Worm (Caenorhabditis elegans) whole organism, L1 larva: ENCODE data around the gene ZK355.2.

ENCODE experiments used
- C34B4.2 ChIP-seq: sonication (generic microtip); optimal IDR thresholded peaks from 2 replicates; lab custom pipeline; 2017; ENCODE audit warnings: mild to moderate bottlenecking, missing genetic modification characterization, missing compliant biosample characterization
- aha-1 ChIP-seq: fragments of 150-350 bp; optimal IDR thresholded peaks from 2 replicates; lab custom pipeline; 2014; ENCODE audit warnings: missing biosample characterization, missing genetic modification characterization
- alr-1 ChIP-seq: fragments of 200-800 bp; sonication (Bioruptor generic); optimal IDR thresholded peaks from 2 replicates; lab custom pipeline; 2018; ENCODE audit warnings: borderline replicate concordance, mild to moderate bottlenecking, missing genetic modification characterization, missing compliant biosample characterization
- aly-2 ChIP-seq: fragments of 150-350 bp; optimal IDR thresholded peaks from 2 replicates; lab custom pipeline; 2014; ENCODE audit warnings: missing biosample characterization, missing genetic modification characterization
- ama-1 ChIP-seq: fragments of 150-350 bp; optimal IDR thresholded peaks from 2 replicates; lab custom pipeline; 2014
- ceh-63 ChIP-seq: fragments of 200-800 bp; sonication (Bioruptor generic); optimal IDR thresholded peaks from 2 replicates; lab custom pipeline; 2018; ENCODE audit warnings: mild to moderate bottlenecking, missing genetic modification characterization, missing compliant biosample characterization
- ceh-8 ChIP-seq: fragments of 200-800 bp; sonication (Bioruptor generic); optimal IDR thresholded peaks from 2 replicates; lab custom pipeline; 2018; ENCODE audit warnings: mild to moderate bottlenecking, missing genetic modification characterization, moderate library complexity, missing compliant biosample characterization
- ceh-88 ChIP-seq: fragments of 200-800 bp; sonication (Bioruptor generic); IDR thresholded peaks from 2 replicates; pipeline ENCODE4 v1.3.6; 2022; ENCODE audit warnings: missing genetic modification characterization, missing compliant biosample characterization
- ces-1 ChIP-seq: fragments of 150-350 bp; optimal IDR thresholded peaks from 2 replicates; lab custom pipeline; 2014; ENCODE audit warnings: missing biosample characterization, missing genetic modification reagents, missing genetic modification characterization
- dpl-1 ChIP-seq, 3 experiments: fragments of 150-350 bp in 2 of 3; sonication (generic microtip) in 1 of 3; optimal IDR thresholded peaks; 2 replicates each; lab custom pipeline; 2014 to 2017; ENCODE audit warnings: missing biosample characterization in 3 of 3, missing genetic modification characterization in 3 of 3, missing genetic modification reagents in 3 of 3
- egl-13 ChIP-seq: sonication (generic microtip); optimal IDR thresholded peaks from 2 replicates; lab custom pipeline; 2016; ENCODE audit warnings: missing genotype, missing genetic modification reagents, missing genetic modification characterization, missing compliant biosample characterization
- elt-3 ChIP-seq, 6 experiments: fragments of 150-350 bp in 1 of 6; sonication (generic microtip); optimal IDR thresholded peaks; 2 replicates each; lab custom pipeline; 2017 to 2018; ENCODE audit warnings: missing biosample characterization in 6 of 6, missing genetic modification characterization in 6 of 6, inconsistent platforms in 1 of 6
- ets-5 ChIP-seq: fragments of 200-800 bp; sonication (Bioruptor generic); IDR thresholded peaks from 2 replicates; pipeline ENCODE4 v1.3.6; 2022; ENCODE audit warnings: missing genetic modification characterization, missing compliant biosample characterization
- fkh-4 ChIP-seq: sonication (generic microtip); optimal IDR thresholded peaks from 2 replicates; lab custom pipeline; 2016; ENCODE audit warnings: missing compliant biosample characterization, missing genetic modification characterization, borderline replicate concordance
- grh-1 ChIP-seq: fragments of 200-800 bp; sonication (Bioruptor generic); IDR thresholded peaks from 2 replicates; pipeline ENCODE4 v1.3.6; 2022; ENCODE audit warnings: missing genetic modification reagents, missing genetic modification characterization, missing compliant biosample characterization
- hlh-17 ChIP-seq: fragments of 200-800 bp; sonication (Bioruptor generic); optimal IDR thresholded peaks from 2 replicates; lab custom pipeline; 2018; ENCODE audit warnings: missing genetic modification characterization, mild to moderate bottlenecking, missing compliant biosample characterization, moderate library complexity, borderline replicate concordance
- hlh-4 ChIP-seq: sonication (generic microtip); optimal IDR thresholded peaks from 2 replicates; lab custom pipeline; 2016; ENCODE audit warnings: mild to moderate bottlenecking, missing genetic modification characterization, missing compliant biosample characterization
- irx-1 ChIP-seq: sonication (generic microtip); optimal IDR thresholded peaks from 2 replicates; lab custom pipeline; 2016; ENCODE audit warnings: missing genetic modification characterization, missing compliant biosample characterization
- lin-14 ChIP-seq: fragments of 200-800 bp; sonication (Bioruptor generic); optimal IDR thresholded peaks from 2 replicates; lab custom pipeline; 2018; ENCODE audit warnings: mild to moderate bottlenecking, missing genetic modification characterization, moderate library complexity, missing compliant biosample characterization
- lin-15B ChIP-seq: fragments of 150-350 bp; sonication (generic microtip); optimal IDR thresholded peaks from 3 replicates; lab custom pipeline; 2014; ENCODE audit warnings: missing biosample characterization, missing genetic modification characterization
- lin-35 ChIP-seq, 2 experiments: fragments of 150-350 bp; optimal IDR thresholded peaks; 2 replicates each; lab custom pipeline; 2014; ENCODE audit warnings: missing biosample characterization in 2 of 2, missing genetic modification characterization in 2 of 2, missing genetic modification reagents in 2 of 2
- lin-39 ChIP-seq: fragments of 150-350 bp; optimal IDR thresholded peaks from 2 replicates; lab custom pipeline; 2014; ENCODE audit warnings: missing biosample characterization, missing genetic modification reagents, missing genetic modification characterization
- lir-3 ChIP-seq: sonication (generic microtip); optimal IDR thresholded peaks from 2 replicates; lab custom pipeline; 2016; ENCODE audit warnings: mild to moderate bottlenecking, missing genetic modification characterization, moderate library complexity, missing compliant biosample characterization; ENCODE audit not compliant: poor library complexity
- lsy-2 ChIP-seq, 2 experiments: fragments of 150-350 bp; optimal IDR thresholded peaks; 2 replicates each; lab custom pipeline; 2014; ENCODE audit warnings: missing biosample characterization in 2 of 2, missing genetic modification characterization in 2 of 2
- mab-9 ChIP-seq: fragments of 200-800 bp; sonication (Bioruptor generic); IDR thresholded peaks from 2 replicates; pipeline ENCODE4 v1.3.6; 2022; ENCODE audit warnings: missing genetic modification reagents, missing genetic modification characterization, missing compliant biosample characterization
- nhr-11 ChIP-seq: fragments of 150-350 bp; optimal IDR thresholded peaks from 2 replicates; lab custom pipeline; 2014; ENCODE audit warnings: missing biosample characterization, missing genetic modification characterization
- nhr-12 ChIP-seq: sonication (generic microtip); optimal IDR thresholded peaks from 2 replicates; lab custom pipeline; 2017; ENCODE audit warnings: missing biosample characterization, missing genetic modification characterization
- nhr-20 ChIP-seq: sonication (generic microtip); optimal IDR thresholded peaks from 2 replicates; lab custom pipeline; 2016; ENCODE audit warnings: mild to moderate bottlenecking, missing genetic modification characterization, missing compliant biosample characterization
- nhr-237 ChIP-seq: fragments of 150-350 bp; optimal IDR thresholded peaks from 2 replicates; lab custom pipeline; 2014; ENCODE audit warnings: missing biosample characterization, missing genetic modification characterization
- nhr-77 ChIP-seq: fragments of 150-350 bp; optimal IDR thresholded peaks from 2 replicates; lab custom pipeline; 2014; ENCODE audit warnings: missing biosample characterization, missing genetic modification characterization
- nhr-85 ChIP-seq: sonication (generic microtip); peaks from one replicate; lab custom pipeline; 2016; ENCODE audit warnings: missing genetic modification characterization, inconsistent platforms, missing compliant biosample characterization
- pag-3 ChIP-seq: sonication (generic microtip); optimal IDR thresholded peaks from 2 replicates; lab custom pipeline; 2017; ENCODE audit warnings: missing genetic modification characterization, mild to moderate bottlenecking, missing compliant biosample characterization, antibody characterized with exemption, borderline replicate concordance; ENCODE audit not compliant: insufficient read depth
- pax-3 ChIP-seq: fragments of 200-800 bp; sonication (Bioruptor generic); optimal IDR thresholded peaks from 2 replicates; lab custom pipeline; 2018; ENCODE audit warnings: mild to moderate bottlenecking, missing genetic modification characterization, moderate library complexity, missing compliant biosample characterization
- rnt-1 ChIP-seq: sonication (generic microtip); optimal IDR thresholded peaks from 2 replicates; lab custom pipeline; 2016; ENCODE audit warnings: mild to moderate bottlenecking, missing genetic modification characterization, moderate library complexity, missing compliant biosample characterization
- skn-1 ChIP-seq: fragments of 150-350 bp; optimal IDR thresholded peaks from 2 replicates; lab custom pipeline; 2014; ENCODE audit warnings: missing biosample characterization, missing genetic modification characterization
- snu-23 ChIP-seq: sonication (generic microtip); optimal IDR thresholded peaks from 2 replicates; lab custom pipeline; 2016; ENCODE audit warnings: missing genetic modification characterization, missing compliant biosample characterization
- sox-4 ChIP-seq: sonication (generic microtip); optimal IDR thresholded peaks from 2 replicates; lab custom pipeline; 2016; ENCODE audit warnings: missing genetic modification characterization, missing compliant biosample characterization
- sptf-1 ChIP-seq: fragments of 150-350 bp; optimal IDR thresholded peaks from 2 replicates; lab custom pipeline; 2014; ENCODE audit warnings: missing biosample characterization, missing genetic modification characterization
- sup-37 ChIP-seq: fragments of 200-800 bp; sonication (Bioruptor generic); optimal IDR thresholded peaks from 2 replicates; lab custom pipeline; 2018; ENCODE audit warnings: mild to moderate bottlenecking, missing genetic modification characterization, missing compliant biosample characterization
- swsn-7 ChIP-seq: sonication (generic microtip); optimal IDR thresholded peaks from 2 replicates; lab custom pipeline; 2016; ENCODE audit warnings: missing genetic modification characterization, missing compliant biosample characterization
- tbx-2 ChIP-seq: sonication (generic microtip); optimal IDR thresholded peaks from 2 replicates; lab custom pipeline; 2016; ENCODE audit warnings: missing genetic modification characterization, missing compliant biosample characterization
- tlp-1 ChIP-seq: fragments of 150-350 bp; optimal IDR thresholded peaks from 2 replicates; lab custom pipeline; 2014; ENCODE audit warnings: missing biosample characterization, missing genetic modification characterization
- unc-130 ChIP-seq: fragments of 150-350 bp; optimal IDR thresholded peaks from 2 replicates; lab custom pipeline; 2017; ENCODE audit warnings: missing biosample characterization, missing genetic modification characterization, inconsistent platforms
- unc-30 ChIP-seq: sonication (generic microtip); optimal IDR thresholded peaks from 2 replicates; lab custom pipeline; 2017; ENCODE audit warnings: missing biosample characterization, missing genetic modification characterization
- unc-62 ChIP-seq: fragments of 150-350 bp; optimal IDR thresholded peaks from 2 replicates; lab custom pipeline; 2014; ENCODE audit warnings: missing biosample characterization, missing genetic modification reagents, missing genetic modification characterization
- unc-86 ChIP-seq: sonication (generic microtip); optimal IDR thresholded peaks from 2 replicates; lab custom pipeline; 2016; ENCODE audit warnings: missing genetic modification characterization, missing compliant biosample characterization
- unc-98 ChIP-seq: fragments of 200-800 bp; sonication (Bioruptor generic); IDR thresholded peaks from 2 replicates; pipeline ENCODE4 v1.3.6; 2022; ENCODE audit warnings: missing genetic modification characterization, missing compliant biosample characterization
- vab-15 ChIP-seq: sonication (generic microtip); optimal IDR thresholded peaks from 2 replicates; lab custom pipeline; 2017; ENCODE audit warnings: missing genotype, mild to moderate bottlenecking, missing genetic modification characterization, missing compliant biosample characterization
- xbp-1 ChIP-seq: sonication (generic microtip); optimal IDR thresholded peaks from 2 replicates; lab custom pipeline; 2016; ENCODE audit warnings: missing genetic modification characterization, missing compliant biosample characterization
- zip-4 ChIP-seq: fragments of 200-800 bp; sonication (Bioruptor generic); optimal IDR thresholded peaks from 2 replicates; lab custom pipeline; 2018; ENCODE audit warnings: mild to moderate bottlenecking, missing genetic modification characterization, moderate library complexity, missing compliant biosample characterization
- ztf-11 ChIP-seq, 2 experiments: sonication (generic microtip); optimal IDR thresholded peaks; 2 replicates each; lab custom pipeline; 2016 to 2017; ENCODE audit warnings: missing genetic modification characterization in 2 of 2, missing biosample characterization in 1 of 2, missing compliant biosample characterization in 1 of 2
- ztf-4 ChIP-seq: fragments of 150-350 bp; optimal IDR thresholded peaks from 2 replicates; lab custom pipeline; 2014; ENCODE audit warnings: missing biosample characterization, missing genetic modification characterization

The ZK355.2 gene

DNA sequence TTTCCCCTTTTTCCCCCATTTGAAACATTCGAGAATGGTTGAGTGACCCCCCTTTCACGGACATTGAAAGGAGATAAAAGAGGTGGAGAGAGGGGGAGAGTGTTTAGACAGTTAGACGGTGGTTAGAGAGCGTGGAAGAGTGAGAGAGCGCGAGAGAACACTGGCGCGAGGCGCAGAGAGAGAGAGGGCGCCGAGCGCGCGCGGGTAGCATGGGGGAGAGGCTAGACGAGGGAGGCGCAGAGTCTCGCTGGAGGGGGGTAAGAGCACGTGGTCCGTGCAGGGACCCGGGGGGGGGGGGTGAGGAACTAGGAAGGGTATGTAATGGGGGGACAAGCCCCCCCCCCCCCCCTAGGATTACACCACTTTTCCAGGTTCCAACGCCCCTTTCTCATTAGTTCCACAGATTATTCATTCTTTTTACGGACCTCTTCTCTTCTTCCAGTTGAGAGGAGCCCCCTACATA is 50.3 kb downstream of the ZK355.2 start:
- TF ChIP-seq hlh-17 (GFP tag; lab: Kevin White, UChicago) = peak; percentile 81
- peak; percentile 90 for TF ChIP-seq nhr-11 (tag; lab: Kevin White, UChicago)
- peak; percentile 87 for TF ChIP-seq xbp-1 (tag; lab: Kevin White, UChicago)
- TF ChIP-seq irx-1 (tag; lab: Kevin White, UChicago) = peak; percentile 93
- TF ChIP-seq C34B4.2 = peak; percentile 82
- TF ChIP-seq sox-4 (tag; lab: Kevin White, UChicago) = peak; percentile 80
- TF ChIP-seq pax-3 (tag; lab: Kevin White, UChicago) = peak; percentile 95
- TF ChIP-seq elt-3 (tag; optimal IDR thresholded peaks at IDR 0.05; lab: Kevin White, UChicago) = peak in 3 of 6 experiments; percentile 73 to 95 (median 93)
- peak; percentile 98 for TF ChIP-seq tbx-2 (tag; lab: Kevin White, UChicago)
- TF ChIP-seq aly-2 (tag; lab: Kevin White, UChicago) = no peak
- peak; percentile 89 for TF ChIP-seq lin-39 (tag; lab: Kevin White, UChicago)
- TF ChIP-seq pag-3 (tag; lab: Kevin White, UChicago) = no peak
- peak; percentile 42 for TF ChIP-seq fkh-4 (tag; lab: Kevin White, UChicago)
- TF ChIP-seq ets-5 (GFP tag; lab: Robert Waterston, UW) = peak; percentile 87; the same call in 1 of the 2 replicates
- TF ChIP-seq ama-1 = peak; percentile 57
- TF ChIP-seq aha-1 (tag; lab: Kevin White, UChicago) = peak; percentile 78
- TF ChIP-seq ceh-63 (GFP tag; lab: Kevin White, UChicago) = peak; percentile 45
- peak; percentile 93 for TF ChIP-seq skn-1 (tag; lab: Kevin White, UChicago)
- peak; percentile 89 for TF ChIP-seq nhr-237 (tag; lab: Kevin White, UChicago)
- peak; percentile 79 for TF ChIP-seq lir-3 (tag; lab: Kevin White, UChicago)
- TF ChIP-seq ztf-11 (tag; optimal IDR thresholded peaks at IDR 0.05; lab: Kevin White, UChicago) = peak; percentile 73 to 95
- peak; percentile 91 to 92 for TF ChIP-seq lsy-2 (tag; optimal IDR thresholded peaks at IDR 0.05; lab: Kevin White, UChicago)
- TF ChIP-seq nhr-20 = peak; percentile 94
- peak; percentile 100 for TF ChIP-seq lin-14
- TF ChIP-seq snu-23 (GFP tag; lab: Kevin White, UChicago) = peak; percentile 94
- TF ChIP-seq unc-130 (tag; lab: Kevin White, UChicago) = peak; percentile 71
- peak; percentile 99 for TF ChIP-seq mab-9 (GFP tag; lab: Robert Waterston, UW)
- TF ChIP-seq swsn-7 (tag; lab: Kevin White, UChicago) = peak; percentile 98
- no peak for TF ChIP-seq sptf-1 (tag; lab: Kevin White, UChicago)
- no peak for TF ChIP-seq lin-15B
- peak; percentile 96 for TF ChIP-seq ceh-88 (GFP tag; lab: Robert Waterston, UW)
- TF ChIP-seq lin-35 (GFP tag; optimal IDR thresholded peaks at IDR 0.05; lab: Kevin White, UChicago) = peak; percentile 69 to 91
- peak; percentile 87 for TF ChIP-seq unc-62 (GFP tag; lab: Kevin White, UChicago)
- peak; percentile 100 for TF ChIP-seq grh-1 (GFP tag; lab: Robert Waterston, UW)
- TF ChIP-seq sup-37 (GFP tag; lab: Kevin White, UChicago) = peak; percentile 93
- TF ChIP-seq dpl-1 (GFP tag; optimal IDR thresholded peaks at IDR 0.05; lab: Kevin White, UChicago) = peak; percentile 73 to 77 (median 75)
- peak; percentile 100 for TF ChIP-seq ceh-8
- no peak for TF ChIP-seq hlh-4 (tag; lab: Kevin White, UChicago)
- peak; percentile 98 for TF ChIP-seq unc-86 (tag; lab: Kevin White, UChicago)
- TF ChIP-seq nhr-85 (tag; lab: Kevin White, UChicago) = peak; percentile 100
- TF ChIP-seq unc-98 = peak; percentile 79; the same call in 1 of the 2 replicates
- TF ChIP-seq nhr-12 (tag; lab: Kevin White, UChicago) = peak; percentile 46
- no peak for TF ChIP-seq ces-1 (GFP tag; lab: Kevin White, UChicago)
- peak; percentile 95 for TF ChIP-seq egl-13 (tag; lab: Kevin White, UChicago)
- peak; percentile 85 for TF ChIP-seq nhr-77 (tag; lab: Kevin White, UChicago)
- no peak for TF ChIP-seq tlp-1
- TF ChIP-seq zip-4 (GFP tag; lab: Kevin White, UChicago) = peak; percentile 91
- TF ChIP-seq unc-30 (tag; lab: Kevin White, UChicago) = no peak
- TF ChIP-seq alr-1 (tag; lab: Kevin White, UChicago) = no peak
- peak; percentile 93 for TF ChIP-seq rnt-1
- peak; percentile 54 for TF ChIP-seq vab-15 (tag; lab: Kevin White, UChicago)
- TF ChIP-seq ztf-4 (tag; lab: Kevin White, UChicago) = peak; percentile 86
